Worm (Caenorhabditis elegans): ENCODE data around the gene asm-2.

- no peak for TF ChIP-seq tab-1 (GFP tag; IDR thresholded peaks at IDR 0.05)
- no peak for TF ChIP-seq flt-1 (GFP tag; IDR thresholded peaks at IDR 0.05)
- no peak for TF ChIP-seq cog-1 (tag; optimal IDR thresholded peaks at IDR 0.05)
- no peak for TF ChIP-seq ztf-23 (GFP tag; IDR thresholded peaks at IDR 0.05)
- no peak for TF ChIP-seq klf-2 (GFP tag; conservative IDR thresholded peaks at IDR 0.05)
- no peak for TF ChIP-seq T22C8.4 (GFP tag; IDR thresholded peaks at IDR 0.05)
- no peak for TF ChIP-seq ref-1 (GFP tag; conservative IDR thresholded peaks at IDR 0.05)
- TF ChIP-seq med-1 (GFP tag; optimal IDR thresholded peaks at IDR 0.05; ENCODE audit: insufficient read depth), result no peak
These were observed 4.7 kb upstream of the asm-2 start for ce11 chrX:11328710-11329109.

Measured in whole organism, midembryonic.